Worm (Caenorhabditis elegans): ENCODE results near the gene F59B10.3.
"Not testable (repeated sequence)": the region's sequence is repeated elsewhere in the genome, so short reads cannot be mapped to it uniquely, and the experiment has no call there.

ce11 chrII:10493034-10493433 is 17.3 kb upstream of the F59B10.3 start, which contains the start of gene ZK666.8:
- not testable (repeated sequence) for TF ChIP-seq ztf-4 (tag; optimal IDR thresholded peaks at IDR 0.05); nhr-20 (tag; optimal IDR thresholded peaks at IDR 0.05); alr-1 (tag; optimal IDR thresholded peaks at IDR 0.05; ENCODE audit: borderline replicate concordance); tbx-2 (tag; optimal IDR thresholded peaks at IDR 0.05); lin-15B (tag; optimal IDR thresholded peaks at IDR 0.05); unc-62 (GFP tag; optimal IDR thresholded peaks at IDR 0.05); efl-3 (GFP tag; optimal IDR thresholded peaks at IDR 0.05); grh-1 (GFP tag; IDR thresholded peaks at IDR 0.05); unc-30 (tag; optimal IDR thresholded peaks at IDR 0.05); fkh-10 (GFP tag; optimal IDR thresholded peaks at IDR 0.05); skn-1 (tag; optimal IDR thresholded peaks at IDR 0.05); nhr-76 (tag; optimal IDR thresholded peaks at IDR 0.05); lsy-2 (tag; optimal IDR thresholded peaks at IDR 0.05); nhr-84 (tag; optimal IDR thresholded peaks at IDR 0.05)
